Worm (Caenorhabditis elegans) whole organism, late embryonic: Measurements from ENCODE around the gene C02B10.4.
A peak's percentile ranks its signal among the peaks of the same experiment; 100 is the strongest.

ENCODE experiments used
- F13H6.1 ChIP-seq: sonication (generic microtip); optimal IDR thresholded peaks from 2 replicates; lab custom pipeline; 2016; ENCODE audit warnings: missing genetic modification characterization, missing compliant biosample characterization
- K02D7.2 ChIP-seq: sonication (generic microtip); optimal IDR thresholded peaks from 2 replicates; lab custom pipeline; 2017; ENCODE audit warnings: mild to moderate bottlenecking, missing genetic modification characterization, missing compliant biosample characterization
- Y22D7AL.16 ChIP-seq: sonication (generic microtip); optimal IDR thresholded peaks from 2 replicates; lab custom pipeline; 2016; ENCODE audit warnings: missing genetic modification characterization, missing compliant biosample characterization
- ahr-1 ChIP-seq: sonication (generic microtip); optimal IDR thresholded peaks from 2 replicates; lab custom pipeline; 2016; ENCODE audit warnings: missing genetic modification characterization, missing compliant biosample characterization
- ama-1 ChIP-seq: fragments of 150-350 bp; optimal IDR thresholded peaks from 2 replicates; lab custom pipeline; 2014
- ceh-19 ChIP-seq: fragments of 200-800 bp; sonication (Bioruptor generic); optimal IDR thresholded peaks from 2 replicates; lab custom pipeline; 2018; ENCODE audit warnings: mild to moderate bottlenecking, missing genetic modification characterization, missing compliant biosample characterization
- ceh-2 ChIP-seq: sonication (generic microtip); optimal IDR thresholded peaks from 2 replicates; lab custom pipeline; 2016; ENCODE audit warnings: missing genotype, missing genetic modification characterization, missing compliant biosample characterization
- ceh-31 ChIP-seq: sonication (generic microtip); optimal IDR thresholded peaks from 2 replicates; lab custom pipeline; 2016; ENCODE audit warnings: missing genetic modification characterization, missing compliant biosample characterization
- ceh-34 ChIP-seq: sonication (generic microtip); optimal IDR thresholded peaks from 2 replicates; lab custom pipeline; 2016; ENCODE audit warnings: mild to moderate bottlenecking, missing genetic modification characterization, missing compliant biosample characterization
- che-1 ChIP-seq: sonication (generic microtip); optimal IDR thresholded peaks from 2 replicates; lab custom pipeline; 2016; ENCODE audit warnings: mild to moderate bottlenecking, missing genetic modification characterization, missing compliant biosample characterization
- dve-1 ChIP-seq: sonication (generic microtip); optimal IDR thresholded peaks from 2 replicates; lab custom pipeline; 2017; ENCODE audit warnings: antibody characterized with exemption, mild to moderate bottlenecking, missing genetic modification characterization, missing compliant biosample characterization
- fax-1 ChIP-seq: sonication (generic microtip); optimal IDR thresholded peaks from 2 replicates; lab custom pipeline; 2016; ENCODE audit warnings: missing genotype, missing genetic modification characterization, missing compliant biosample characterization
- gmeb-2 ChIP-seq: sonication (generic microtip); optimal IDR thresholded peaks from 2 replicates; lab custom pipeline; 2016; ENCODE audit warnings: missing genetic modification characterization, inconsistent platforms, missing compliant biosample characterization
- hlh-15 ChIP-seq: sonication (generic microtip); optimal IDR thresholded peaks from 2 replicates; lab custom pipeline; 2016; ENCODE audit warnings: missing genetic modification characterization, missing compliant biosample characterization
- hlh-6 ChIP-seq: sonication (generic microtip); optimal IDR thresholded peaks from 2 replicates; lab custom pipeline; 2016; ENCODE audit warnings: missing genotype, missing genetic modification characterization, missing compliant biosample characterization
- hlh-8 ChIP-seq: sonication (generic microtip); optimal IDR thresholded peaks from 2 replicates; lab custom pipeline; 2016; ENCODE audit warnings: missing genotype, missing genetic modification characterization, missing compliant biosample characterization
- nfya-1 ChIP-seq: sonication (generic microtip); optimal IDR thresholded peaks from 2 replicates; lab custom pipeline; 2017; ENCODE audit warnings: missing genetic modification characterization, mild to moderate bottlenecking, missing compliant biosample characterization, antibody characterized with exemption, moderate library complexity
- nhr-232 ChIP-seq: sonication (generic microtip); optimal IDR thresholded peaks from 2 replicates; lab custom pipeline; 2016; ENCODE audit warnings: missing genetic modification characterization, missing compliant biosample characterization
- pag-3 ChIP-seq: sonication (generic microtip); optimal IDR thresholded peaks from 2 replicates; lab custom pipeline; 2016; ENCODE audit warnings: missing compliant biosample characterization, missing genetic modification characterization, borderline replicate concordance
- pha-4 ChIP-seq: fragments of 150-350 bp; optimal IDR thresholded peaks from 2 replicates; lab custom pipeline; 2018; ENCODE audit warnings: missing biosample characterization, missing genetic modification reagents, missing genetic modification characterization
- pqm-1 ChIP-seq: sonication (generic microtip); optimal IDR thresholded peaks from 2 replicates; lab custom pipeline; 2016; ENCODE audit warnings: missing genetic modification characterization, missing compliant biosample characterization
- pros-1 ChIP-seq: fragments of 150-350 bp; optimal IDR thresholded peaks from 2 replicates; lab custom pipeline; 2014; ENCODE audit warnings: missing biosample characterization, missing genetic modification reagents, missing genetic modification characterization
- ref-2 ChIP-seq: sonication (generic microtip); optimal IDR thresholded peaks from 2 replicates; lab custom pipeline; 2016; ENCODE audit warnings: missing genetic modification characterization, missing compliant biosample characterization
- sdc-2 ChIP-seq: sonication (generic microtip); optimal IDR thresholded peaks from 2 replicates; lab custom pipeline; 2016; ENCODE audit warnings: missing genotype, missing genetic modification characterization, missing compliant biosample characterization
- syd-9 ChIP-seq: sonication (generic microtip); optimal IDR thresholded peaks from 2 replicates; lab custom pipeline; 2016; ENCODE audit warnings: mild to moderate bottlenecking, missing genetic modification characterization, moderate library complexity, missing compliant biosample characterization
- tbx-2 ChIP-seq: sonication (generic microtip); optimal IDR thresholded peaks from 2 replicates; lab custom pipeline; 2016; ENCODE audit warnings: missing genetic modification characterization, missing compliant biosample characterization
- tbx-7 ChIP-seq: sonication (generic microtip); optimal IDR thresholded peaks from 2 replicates; lab custom pipeline; 2016; ENCODE audit warnings: missing genotype, missing genetic modification characterization, missing compliant biosample characterization
- ttx-3 ChIP-seq: sonication (generic microtip); optimal IDR thresholded peaks from 2 replicates; lab custom pipeline; 2016; ENCODE audit warnings: missing genetic modification reagents, missing genetic modification characterization, missing compliant biosample characterization
- unc-42 ChIP-seq: sonication (generic microtip); optimal IDR thresholded peaks from 2 replicates; lab custom pipeline; 2016; ENCODE audit warnings: missing genotype, missing genetic modification characterization, missing compliant biosample characterization
- unc-55 ChIP-seq: sonication (generic microtip); optimal IDR thresholded peaks from 2 replicates; lab custom pipeline; 2017; ENCODE audit warnings: missing biosample characterization, missing genetic modification reagents, missing genetic modification characterization
- zip-5 ChIP-seq: sonication (generic microtip); optimal IDR thresholded peaks from 2 replicates; lab custom pipeline; 2016; ENCODE audit warnings: missing genetic modification characterization, missing compliant biosample characterization

Gene C02B10.4

ce11 chrIV:5073836-5074235 is 17.6 kb upstream of the C02B10.4 start:
- TF ChIP-seq ceh-19 (GFP tag; lab: Kevin White, UChicago) (no peak), zip-5 (tag; lab: Kevin White, UChicago) (no peak), nhr-232 (no peak), unc-42 (tag; lab: Kevin White, UChicago) (no peak), che-1 (tag; lab: Kevin White, UChicago) (no peak), pha-4 (tag; lab: Kevin White, UChicago) (no peak), ceh-34 (tag; lab: Kevin White, UChicago) (no peak), ttx-3 (tag; lab: Kevin White, UChicago) (no peak), ahr-1 (tag; lab: Kevin White, UChicago) (no peak), hlh-6 (tag; lab: Kevin White, UChicago) (no peak), K02D7.2 (tag; lab: Kevin White, UChicago) (no peak), pros-1 (tag; lab: Kevin White, UChicago) (no peak), tbx-7 (no peak)

- TF ChIP-seq hlh-15 (tag; lab: Kevin White, UChicago) (no peak), nfya-1 (tag; lab: Kevin White, UChicago) (peak; percentile 6), ttx-3 (tag; lab: Kevin White, UChicago) (no peak), sdc-2 (tag; lab: Kevin White, UChicago) (no peak), unc-55 (GFP tag; lab: Kevin White, UChicago) (peak; percentile 71), ceh-31 (peak; percentile 11)
Observed at ce11 chrIV:5076607-5077006, 14.8 kb upstream of the C02B10.4 start.

- no peak for TF ChIP-seq F13H6.1
- peak; percentile 18 for TF ChIP-seq unc-55 (GFP tag; lab: Kevin White, UChicago)
- TF ChIP-seq Y22D7AL.16 (tag; lab: Kevin White, UChicago): peak; percentile 16
- no peak for TF ChIP-seq ceh-34 (tag; lab: Kevin White, UChicago)
- TF ChIP-seq hlh-6 (tag; lab: Kevin White, UChicago): no peak
- TF ChIP-seq ref-2 (tag; lab: Kevin White, UChicago): peak; percentile 61
- TF ChIP-seq ceh-31: peak; percentile 18
- TF ChIP-seq tbx-2 (tag; lab: Kevin White, UChicago): peak; percentile 26
- no peak for TF ChIP-seq syd-9
- TF ChIP-seq fax-1: no peak
- peak; percentile 74 for TF ChIP-seq nfya-1 (tag; lab: Kevin White, UChicago)
Observed at ce11 chrIV:5077918-5078317, 13.5 kb upstream of the C02B10.4 start.

- TF ChIP-seq nfya-1 (tag; lab: Kevin White, UChicago) (peak; percentile 36), hlh-8 (tag; lab: Kevin White, UChicago) (peak; percentile 53), unc-42 (tag; lab: Kevin White, UChicago) (peak; percentile 9), gmeb-2 (tag; lab: Kevin White, UChicago) (no peak)
Observed at ce11 chrIV:5078846-5079245, 12.5 kb upstream of the C02B10.4 start.

- TF ChIP-seq pqm-1 (tag; lab: Kevin White, UChicago) (no peak), tbx-2 (tag; lab: Kevin White, UChicago) (peak; percentile 13)
Observed at ce11 chrIV:5081122-5081521, 10.3 kb upstream of the C02B10.4 start.

ce11 chrIV:5082900-5083530 is 8.4 kb upstream of the C02B10.4 start, which contains the start of gene pygo-1:
TSS of gene pygo-1 (plus strand) at chrIV:5083303.
- TF ChIP-seq F13H6.1: no peak
- TF ChIP-seq unc-55 (GFP tag; lab: Kevin White, UChicago): no peak
- no peak for TF ChIP-seq hlh-15 (tag; lab: Kevin White, UChicago)
- TF ChIP-seq ama-1 (lab: Kevin White, UChicago): no peak
- no peak for TF ChIP-seq pag-3 (tag; lab: Kevin White, UChicago)
- no peak for TF ChIP-seq K02D7.2 (tag; lab: Kevin White, UChicago)
- TF ChIP-seq dve-1 (tag; lab: Kevin White, UChicago): no peak
- TF ChIP-seq ceh-2 (tag; lab: Kevin White, UChicago): no peak
